Worm (Caenorhabditis elegans): ENCODE results near the gene inx-10.

DNA sequence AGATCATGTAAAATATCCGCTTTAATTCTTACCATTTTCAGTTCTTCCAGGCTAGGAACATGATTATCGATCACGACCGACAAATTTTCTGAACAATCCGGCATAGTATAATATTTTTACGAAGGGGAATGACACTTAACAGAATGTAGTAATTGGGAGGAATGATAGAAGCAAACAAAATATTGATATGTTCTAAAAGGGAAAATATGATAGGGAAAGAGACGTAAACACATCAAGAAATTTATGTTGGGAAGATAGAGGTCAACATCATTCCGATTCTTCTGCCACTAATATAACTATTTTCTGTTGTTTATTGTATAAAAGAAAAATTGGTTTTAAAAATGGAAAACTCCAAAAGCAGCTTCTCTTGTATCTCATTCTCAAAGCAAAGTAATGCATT lies 10.2 kb downstream of the inx-10 start, which contains the start of gene C24B5.4:
- TF ChIP-seq sea-1 (GFP tag; conservative IDR thresholded peaks at IDR 0.05) (no peak), ama-1 (optimal IDR thresholded peaks at IDR 0.05) (no peak), hmg-4 (GFP tag; optimal IDR thresholded peaks at IDR 0.05) (no peak), flt-1 (GFP tag; IDR thresholded peaks at IDR 0.05) (no peak), ets-7 (tag; optimal IDR thresholded peaks at IDR 0.05) (no peak), tbx-11 (GFP tag; IDR thresholded peaks at IDR 0.05) (no peak), ceh-36 (tag; optimal IDR thresholded peaks at IDR 0.05) (no peak), pes-1 (GFP tag; IDR thresholded peaks at IDR 0.05) (no peak), tra-4 (tag; optimal IDR thresholded peaks at IDR 0.05) (no peak), hmbx-1 (tag; optimal IDR thresholded peaks at IDR 0.05) (no peak), tbx-37 (GFP tag; conservative IDR thresholded peaks at IDR 0.05) (no peak), ceh-13 (GFP tag; optimal IDR thresholded peaks at IDR 0.05) (no peak), hnd-1 (tag; optimal IDR thresholded peaks at IDR 0.05) (no peak)
